Fruit fly (Drosophila melanogaster) whole organism: ENCODE measurements around the gene sicily.

Source experiments
- CG8478 ChIP-seq: fragments of >200 bp; optimal IDR thresholded peaks from 2 replicates; lab custom pipeline; 2018; ENCODE audit warnings: inconsistent platforms
- Dll ChIP-seq: fragments of >200 bp; optimal IDR thresholded peaks from 2 replicates; lab custom pipeline; 2017
- EcR ChIP-seq, 2 experiments: fragments of >200 bp; optimal IDR thresholded peaks; 2 replicates each; lab custom pipeline; 2017; ENCODE audit warnings: missing biosample characterization in 2 of 2, missing genetic modification characterization in 2 of 2, missing genetic modification reagents in 2 of 2
- psq ChIP-seq: fragments of >200 bp; optimal IDR thresholded peaks from 2 replicates; lab custom pipeline; 2017
- usp ChIP-seq: fragments of >200 bp; optimal IDR thresholded peaks from 2 replicates; lab custom pipeline; 2017; ENCODE audit warnings: missing biosample characterization, missing genetic modification characterization, mixed read lengths

DNA sequence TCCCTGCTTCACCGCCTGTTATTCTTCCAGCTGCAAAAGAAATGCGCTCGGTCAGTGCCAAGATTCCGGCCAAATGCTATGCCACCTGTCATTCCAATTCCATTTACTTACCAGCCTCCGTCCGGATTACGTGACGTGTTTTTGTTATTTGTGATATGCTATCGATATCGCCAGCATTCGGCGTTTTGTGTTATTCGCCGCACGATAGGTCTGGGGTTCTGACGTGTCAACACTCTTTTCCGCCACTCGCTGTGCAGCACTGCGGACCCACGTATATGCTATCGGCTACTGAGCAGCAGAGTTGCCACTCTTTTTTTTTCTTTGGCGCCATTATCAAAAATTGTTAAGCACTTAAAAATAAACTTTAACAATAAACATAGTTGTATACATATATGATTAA is 39.2 kb upstream of the sicily start, which contains the start of gene p24-1:
- no peak for TF ChIP-seq Dll
- no peak for TF ChIP-seq psq (lab: Kevin White, UChicago)
- TF ChIP-seq usp (GFP tag; lab: Kevin White, UChicago): no peak
- TF ChIP-seq EcR (GFP tag; optimal IDR thresholded peaks at IDR 0.05; lab: Kevin White, UChicago): no peak
- no peak for TF ChIP-seq CG8478
